Worm (Caenorhabditis elegans) whole organism, young adult: ENCODE results near the gene C06A1.3.

Experiments used
- B0035.1 ChIP-seq: sonication (generic microtip); optimal IDR thresholded peaks from 2 replicates; lab custom pipeline; 2016; ENCODE audit warnings: missing genetic modification characterization, mild to moderate bottlenecking, missing compliant biosample characterization, missing genotype, missing genetic modification reagents
- D2030.7 ChIP-seq: fragments of 200-800 bp; sonication (Bioruptor generic); IDR thresholded peaks from 2 replicates; pipeline ENCODE4 v1.3.6; 2022; ENCODE audit warnings: missing genetic modification reagents, missing genetic modification characterization, missing compliant biosample characterization
- F10E7.11 ChIP-seq: sonication (generic microtip); optimal IDR thresholded peaks from 2 replicates; lab custom pipeline; 2017; ENCODE audit warnings: mild to moderate bottlenecking, missing genetic modification characterization, moderate library complexity, missing compliant biosample characterization
- F23B12.7 ChIP-seq: sonication (generic microtip); optimal IDR thresholded peaks from 2 replicates; lab custom pipeline; 2017; ENCODE audit warnings: missing genetic modification characterization, mild to moderate bottlenecking, missing compliant biosample characterization, antibody characterized with exemption, moderate library complexity; ENCODE audit not compliant: insufficient read depth
- F49E8.2 ChIP-seq: sonication (generic microtip); optimal IDR thresholded peaks from 3 replicates; lab custom pipeline; 2017; ENCODE audit warnings: missing genetic modification characterization, mild to moderate bottlenecking, missing compliant biosample characterization, antibody characterized with exemption, moderate library complexity; ENCODE audit not compliant: insufficient read depth
- F55B11.4 ChIP-seq: sonication (generic microtip); optimal IDR thresholded peaks from 2 replicates; lab custom pipeline; 2016; ENCODE audit warnings: missing compliant biosample characterization, missing genetic modification characterization, borderline replicate concordance; ENCODE audit not compliant: insufficient read depth
- K12H6.12 ChIP-seq: fragments of 200-800 bp; sonication (Bioruptor generic); optimal IDR thresholded peaks from 2 replicates; lab custom pipeline; 2018; ENCODE audit warnings: mild to moderate bottlenecking, missing genetic modification characterization, missing compliant biosample characterization
- T26A5.8 ChIP-seq: sonication (generic microtip); optimal IDR thresholded peaks from 2 replicates; lab custom pipeline; 2016; ENCODE audit warnings: missing genetic modification characterization, missing compliant biosample characterization
- Y53F4B.3 ChIP-seq: fragments of 200-800 bp; sonication (Bioruptor generic); IDR thresholded peaks from 2 replicates; pipeline ENCODE4 v1.3.6; 2022; ENCODE audit warnings: missing genetic modification reagents, missing genetic modification characterization, missing compliant biosample characterization
- Y53G8AR.9 ChIP-seq: fragments of 200-800 bp; sonication (Bioruptor generic); conservative IDR thresholded peaks from 2 replicates; pipeline ENCODE4 v1.3.6; 2022; ENCODE audit warnings: missing genetic modification reagents, missing genetic modification characterization, missing compliant biosample characterization
- Y56A3A.18 ChIP-seq: fragments of 200-800 bp; sonication (Bioruptor generic); IDR thresholded peaks from 2 replicates; pipeline ENCODE4 v1.3.6; 2022; ENCODE audit warnings: missing genetic modification reagents, missing genetic modification characterization, missing compliant biosample characterization
- ZK185.1 ChIP-seq: sonication (generic microtip); optimal IDR thresholded peaks from 2 replicates; lab custom pipeline; 2016; ENCODE audit warnings: mild to moderate bottlenecking, missing genetic modification characterization, missing compliant biosample characterization; ENCODE audit not compliant: poor library complexity, severe bottlenecking
- ama-1 ChIP-seq, 3 experiments: fragments of 150-350 bp in 1 of 3; sonication (generic microtip) in 2 of 3; optimal IDR thresholded peaks; 2 replicates each; lab custom pipeline; 2014 to 2018; ENCODE audit warnings: missing biosample characterization in 2 of 3, missing genetic modification characterization in 2 of 3, missing genetic modification reagents in 2 of 3
- aptf-3 ChIP-seq: fragments of 200-800 bp; sonication (Bioruptor generic); IDR thresholded peaks from 2 replicates; pipeline ENCODE4 v1.3.6; 2022; ENCODE audit warnings: missing genetic modification characterization, missing compliant biosample characterization
- attf-5 ChIP-seq: fragments of 200-800 bp; sonication (Bioruptor generic); optimal IDR thresholded peaks from 2 replicates; lab custom pipeline; 2018; ENCODE audit warnings: mild to moderate bottlenecking, missing genetic modification characterization, missing compliant biosample characterization
- attf-6 ChIP-seq: fragments of 200-800 bp; sonication (Bioruptor generic); IDR thresholded peaks from 2 replicates; pipeline ENCODE4 v1.3.6; 2022; ENCODE audit warnings: missing genetic modification reagents, missing genetic modification characterization, missing compliant biosample characterization
- bed-1 ChIP-seq: fragments of 200-800 bp; sonication (Bioruptor generic); IDR thresholded peaks from 2 replicates; pipeline ENCODE4 v1.3.6; 2022; ENCODE audit warnings: missing genetic modification reagents, missing genetic modification characterization, missing compliant biosample characterization
- ceh-100 ChIP-seq: fragments of 200-800 bp; sonication (Bioruptor generic); IDR thresholded peaks from 2 replicates; pipeline ENCODE4 v1.3.6; 2022; ENCODE audit warnings: missing genetic modification reagents, missing genetic modification characterization, missing compliant biosample characterization
- ceh-91 ChIP-seq: fragments of 200-800 bp; sonication (Bioruptor generic); IDR thresholded peaks from 2 replicates; pipeline ENCODE4 v1.3.6; 2022; ENCODE audit warnings: missing genetic modification reagents, missing genetic modification characterization, missing compliant biosample characterization
- dox-1 ChIP-seq: fragments of 200-800 bp; sonication (Bioruptor generic); IDR thresholded peaks from 2 replicates; pipeline ENCODE4 v1.3.6; 2022; ENCODE audit warnings: missing genetic modification reagents, missing genetic modification characterization, missing compliant biosample characterization
- dpff-1 ChIP-seq: sonication (generic microtip); optimal IDR thresholded peaks from 2 replicates; lab custom pipeline; 2017; ENCODE audit warnings: mild to moderate bottlenecking, missing genetic modification characterization, missing compliant biosample characterization
- efl-1 ChIP-seq: fragments of 150-350 bp; optimal IDR thresholded peaks from 2 replicates; lab custom pipeline; 2014; ENCODE audit warnings: missing biosample characterization, missing genetic modification reagents, missing genetic modification characterization
- egl-18 ChIP-seq: fragments of 200-800 bp; sonication (Bioruptor generic); IDR thresholded peaks from 2 replicates; pipeline ENCODE4 v1.3.6; 2022; ENCODE audit warnings: missing genetic modification reagents, missing genetic modification characterization, missing compliant biosample characterization
- ets-4 ChIP-seq: fragments of 200-800 bp; sonication (Bioruptor generic); optimal IDR thresholded peaks from 2 replicates; lab custom pipeline; 2018; ENCODE audit warnings: mild to moderate bottlenecking, missing genetic modification characterization, missing compliant biosample characterization
- hmg-1.2 ChIP-seq: fragments of 200-800 bp; sonication (Bioruptor generic); IDR thresholded peaks from 2 replicates; pipeline ENCODE4 v1.3.6; 2022; ENCODE audit warnings: missing genetic modification reagents, missing genetic modification characterization, missing compliant biosample characterization
- lag-1 ChIP-seq: fragments of 200-800 bp; sonication (Bioruptor generic); IDR thresholded peaks from 2 replicates; pipeline ENCODE4 v1.3.6; 2022; ENCODE audit warnings: missing genetic modification reagents, missing genetic modification characterization, missing compliant biosample characterization
- let-526 ChIP-seq: fragments of 200-800 bp; sonication (Bioruptor generic); IDR thresholded peaks from 2 replicates; pipeline ENCODE4 v1.3.6; 2022; ENCODE audit warnings: missing genetic modification reagents, missing genetic modification characterization, missing compliant biosample characterization
- let-607 ChIP-seq, 2 experiments: fragments of 200-800 bp in 1 of 2; sonication (Bioruptor generic) in 1 of 2; sonication (generic microtip) in 1 of 2; optimal IDR thresholded peaks; 2 replicates each; lab custom pipeline; 2016 to 2018; ENCODE audit warnings: mild to moderate bottlenecking in 2 of 2, missing compliant biosample characterization in 2 of 2, missing genetic modification characterization in 2 of 2, moderate library complexity in 2 of 2, missing genotype in 1 of 2
- lin-26 ChIP-seq: fragments of 200-800 bp; sonication (Bioruptor generic); IDR thresholded peaks from 2 replicates; pipeline ENCODE4 v1.3.6; 2022; ENCODE audit warnings: missing genetic modification reagents, missing genetic modification characterization, missing compliant biosample characterization
- lir-1 ChIP-seq: fragments of 200-800 bp; sonication (Bioruptor generic); conservative IDR thresholded peaks from 2 replicates; pipeline ENCODE4 v1.3.6; 2022; ENCODE audit warnings: missing genetic modification reagents, missing genetic modification characterization, missing compliant biosample characterization
- lsl-1 ChIP-seq: fragments of 200-800 bp; sonication (Bioruptor generic); optimal IDR thresholded peaks from 2 replicates; lab custom pipeline; 2018; ENCODE audit warnings: mild to moderate bottlenecking, missing genetic modification characterization, moderate library complexity, missing compliant biosample characterization
- mcd-1 ChIP-seq: fragments of 200-800 bp; sonication (Bioruptor generic); IDR thresholded peaks from 2 replicates; pipeline ENCODE4 v1.3.6; 2022; ENCODE audit warnings: missing genetic modification reagents, missing genetic modification characterization, missing compliant biosample characterization
- nhr-120 ChIP-seq: fragments of 200-800 bp; sonication (Bioruptor generic); IDR thresholded peaks from 2 replicates; pipeline ENCODE4 v1.3.6; 2022; ENCODE audit warnings: missing genetic modification characterization, missing compliant biosample characterization
- nhr-179 ChIP-seq: sonication (generic microtip); optimal IDR thresholded peaks from 2 replicates; lab custom pipeline; 2016; ENCODE audit warnings: mild to moderate bottlenecking, missing genetic modification characterization, missing compliant biosample characterization
- nhr-27 ChIP-seq: fragments of 200-800 bp; sonication (Bioruptor generic); optimal IDR thresholded peaks from 2 replicates; lab custom pipeline; 2018; ENCODE audit warnings: mild to moderate bottlenecking, missing genetic modification characterization, moderate library complexity, missing compliant biosample characterization
- nhr-80 ChIP-seq: sonication (generic microtip); optimal IDR thresholded peaks from 2 replicates; lab custom pipeline; 2016; ENCODE audit warnings: missing genetic modification characterization, missing compliant biosample characterization
- nhr-90 ChIP-seq: sonication (generic microtip); optimal IDR thresholded peaks from 2 replicates; lab custom pipeline; 2016; ENCODE audit warnings: missing genotype, mild to moderate bottlenecking, missing genetic modification characterization, missing compliant biosample characterization
- sea-2 ChIP-seq: fragments of 200-800 bp; sonication (Bioruptor generic); IDR thresholded peaks from 2 replicates; pipeline ENCODE4 v1.3.6; 2022; ENCODE audit warnings: missing genetic modification characterization, missing compliant biosample characterization
- snpc-1.1 ChIP-seq: sonication (generic microtip); optimal IDR thresholded peaks from 2 replicates; lab custom pipeline; 2017; ENCODE audit warnings: missing genetic modification characterization, mild to moderate bottlenecking, missing compliant biosample characterization, antibody characterized with exemption, moderate library complexity, missing genotype, missing genetic modification reagents; ENCODE audit not compliant: insufficient read depth
- snpc-3.4 ChIP-seq: sonication (generic microtip); optimal IDR thresholded peaks from 2 replicates; lab custom pipeline; 2017; ENCODE audit warnings: missing genetic modification characterization, mild to moderate bottlenecking, missing compliant biosample characterization, antibody characterized with exemption, moderate library complexity, missing genotype, missing genetic modification reagents
- sptf-2 ChIP-seq: fragments of 200-800 bp; sonication (Bioruptor generic); optimal IDR thresholded peaks from 2 replicates; lab custom pipeline; 2018; ENCODE audit warnings: mild to moderate bottlenecking, missing genetic modification characterization, missing compliant biosample characterization
- unc-130 ChIP-seq: sonication (generic microtip); optimal IDR thresholded peaks from 2 replicates; lab custom pipeline; 2016; ENCODE audit warnings: missing genetic modification reagents, missing genetic modification characterization, missing compliant biosample characterization
- zim-3 ChIP-seq: sonication (generic microtip); optimal IDR thresholded peaks from 2 replicates; lab custom pipeline; 2017; ENCODE audit warnings: mild to moderate bottlenecking, missing genetic modification characterization, moderate library complexity, missing compliant biosample characterization
- ztf-22 ChIP-seq: fragments of 200-800 bp; sonication (Bioruptor generic); optimal IDR thresholded peaks from 2 replicates; lab custom pipeline; 2018; ENCODE audit warnings: mild to moderate bottlenecking, missing genetic modification characterization, moderate library complexity, missing compliant biosample characterization
- ztf-25 ChIP-seq: fragments of 200-800 bp; sonication (Bioruptor generic); IDR thresholded peaks from 2 replicates; pipeline ENCODE4 v1.3.6; 2022; ENCODE audit warnings: missing genetic modification reagents, missing genetic modification characterization, missing compliant biosample characterization
- ztf-3 ChIP-seq: fragments of 200-800 bp; sonication (Bioruptor generic); optimal IDR thresholded peaks from 2 replicates; lab custom pipeline; 2018; ENCODE audit warnings: mild to moderate bottlenecking, missing genetic modification characterization, missing compliant biosample characterization

C06A1.3 gene

DNA sequence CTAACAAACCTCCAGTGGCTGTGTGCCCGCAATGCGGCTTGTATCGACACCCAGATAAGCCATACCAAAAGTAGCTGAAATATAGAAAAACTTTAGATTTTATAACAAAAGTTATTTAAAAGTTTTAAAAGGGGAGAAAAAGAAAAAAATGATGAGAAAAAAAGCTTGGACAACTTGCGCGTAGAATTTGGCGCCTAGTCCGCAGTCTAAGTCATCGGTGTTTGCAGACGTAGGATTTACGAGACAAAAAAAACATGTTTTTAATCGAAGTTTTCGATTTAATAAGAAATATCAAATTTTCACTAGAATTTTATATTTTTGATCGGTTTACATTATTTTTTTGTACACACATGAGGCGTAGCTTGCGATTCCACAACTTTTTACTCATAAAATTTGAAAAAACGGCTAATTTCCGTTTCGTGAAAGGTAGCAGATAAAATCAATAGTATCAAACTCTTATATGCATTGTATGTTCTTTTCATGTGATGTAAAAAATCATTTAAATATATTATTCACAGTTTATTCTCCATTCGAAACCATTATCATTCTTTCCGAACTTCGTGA is 30.1 kb upstream of the C06A1.3 start, which contains the start of gene pro-1 (continued):
- TF ChIP-seq nhr-27 (tag; lab: Kevin White, UChicago) (peak; percentile 12), lsl-1 (peak; percentile 15), Y53F4B.3 (peak; percentile 52; the same call in 1 of the 2 replicates), attf-5 (GFP tag; lab: Kevin White, UChicago) (peak; percentile 91), unc-130 (GFP tag; lab: Kevin White, UChicago) (no peak), ztf-3 (GFP tag; lab: Kevin White, UChicago) (peak; percentile 14), nhr-120 (GFP tag; lab: Robert Waterston, UW) (peak; percentile 82), K12H6.12 (tag; lab: Kevin White, UChicago) (peak; percentile 65), ztf-25 (0 out of 2 replicates have a peak, but pooled peaks have one; percentile 7), attf-6 (GFP tag; lab: Robert Waterston, UW) (no peak), ceh-91 (GFP tag; lab: Robert Waterston, UW) (no peak), snpc-1.1 (tag; lab: Kevin White, UChicago) (peak; percentile 37), ets-4 (GFP tag; lab: Kevin White, UChicago) (no peak), let-526 (peak; percentile 84), egl-18 (no peak), dpff-1 (tag; lab: Kevin White, UChicago) (no peak), snpc-3.4 (tag; lab: Kevin White, UChicago) (no peak), ztf-22 (peak; percentile 47), zim-3 (tag; lab: Kevin White, UChicago) (peak; percentile 77), D2030.7 (GFP tag; lab: Robert Waterston, UW) (peak; percentile 36; the same call in 1 of the 2 replicates), efl-1 (GFP tag; lab: Kevin White, UChicago) (no peak), nhr-80 (peak; percentile 15), aptf-3 (peak; percentile 91; the same call in 1 of the 2 replicates), sptf-2 (no peak), B0035.1 (peak; percentile 88), T26A5.8 (tag; lab: Kevin White, UChicago) (peak; percentile 50), hmg-1.2 (GFP tag; lab: Robert Waterston, UW) (peak; percentile 57), let-607 (tag; optimal IDR thresholded peaks at IDR 0.05; lab: Kevin White, UChicago) (peak; percentile 35 to 53), F10E7.11 (tag; lab: Kevin White, UChicago) (peak; percentile 76), ama-1 (optimal IDR thresholded peaks at IDR 0.05; lab: Kevin White, UChicago) (peak; percentile 81), ama-1 (GFP tag; optimal IDR thresholded peaks at IDR 0.05; lab: Kevin White, UChicago) (peak in 1 of 2 experiments; percentile 30), nhr-90 (tag; lab: Kevin White, UChicago) (no peak), ceh-100 (GFP tag; lab: Robert Waterston, UW) (peak; percentile 66), lin-26 (no peak; the same call in none of the 2 replicates), nhr-179 (tag; lab: Kevin White, UChicago) (no peak), F49E8.2 (tag; lab: Kevin White, UChicago) (no peak), sea-2 (0 out of 2 replicates have a peak, but pooled peaks have one; percentile 9), dox-1 (GFP tag; lab: Robert Waterston, UW) (peak; percentile 67), F55B11.4 (tag; lab: Kevin White, UChicago) (no peak), Y56A3A.18 (GFP tag; lab: Robert Waterston, UW) (peak; percentile 92; the same call in 1 of the 2 replicates), lag-1 (no peak), F23B12.7 (tag; lab: Kevin White, UChicago) (no peak), lir-1 (GFP tag; lab: Robert Waterston, UW) (peak; percentile 60), bed-1 (no peak), ZK185.1 (peak; percentile 90), Y53G8AR.9 (peak; percentile 88), mcd-1 (GFP tag; lab: Robert Waterston, UW) (peak; percentile 65)
